Fruit fly (Drosophila melanogaster): ENCODE data around the gene Ork1.

Ork1 gene

DNA sequence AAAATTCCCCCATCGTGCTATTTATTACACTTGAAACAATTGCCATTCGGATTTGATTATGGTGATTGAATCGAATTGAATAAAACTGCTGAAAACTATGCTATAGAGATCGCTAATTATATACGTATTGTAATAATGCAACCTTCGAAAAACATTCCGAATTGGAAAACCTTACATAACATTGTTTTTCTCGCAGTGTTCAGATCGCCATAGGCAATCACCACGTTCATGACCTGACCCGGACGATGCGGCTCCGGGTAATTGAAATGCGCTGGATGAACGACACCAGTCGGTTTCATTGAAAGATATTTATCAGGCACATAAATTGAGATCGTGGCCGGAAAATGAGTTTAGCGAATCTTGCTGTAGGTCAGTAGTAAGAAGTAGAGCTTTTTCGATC lies 8.3 kb downstream of the Ork1 start (continued):
- TF ChIP-seq Pdp1 (GFP tag; optimal IDR thresholded peaks at IDR 0.05) (peak in 1 of 2 experiments; percentile 41), sens-2 (GFP tag; IDR thresholded peaks at IDR 0.05) (no peak), Hr78 (GFP tag; optimal IDR thresholded peaks at IDR 0.05) (peak in 1 of 2 experiments; percentile 1), tx (GFP tag; optimal IDR thresholded peaks at IDR 0.05) (no peak), CG12659 (GFP tag; optimal IDR thresholded peaks at IDR 0.05) (no peak), ci (GFP tag; IDR thresholded peaks at IDR 0.05) (no peak), Oaz (GFP tag; IDR thresholded peaks at IDR 0.05) (no peak), CG9609 (GFP tag; optimal IDR thresholded peaks at IDR 0.05) (peak; percentile 4), unpg (GFP tag; optimal IDR thresholded peaks at IDR 0.05) (peak; percentile 29), ftz-f1 (GFP tag; optimal IDR thresholded peaks at IDR 0.05) (no peak), cato (GFP tag; optimal IDR thresholded peaks at IDR 0.05; ENCODE audit: borderline replicate concordance) (no peak), Xbp1 (GFP tag; optimal IDR thresholded peaks at IDR 0.05) (peak; percentile 19), salm (tag; optimal IDR thresholded peaks at IDR 0.05) (no peak), schlank (tag; optimal IDR thresholded peaks at IDR 0.05) (no peak), row (GFP tag; IDR thresholded peaks at IDR 0.05) (0 out of 3 replicates have a peak, but pooled peaks have one; percentile 28), HmgD (GFP tag; optimal IDR thresholded peaks at IDR 0.05) (no peak), crc (GFP tag; optimal IDR thresholded peaks at IDR 0.05) (no peak), PHDP (tag; optimal IDR thresholded peaks at IDR 0.05) (peak; percentile 12), ATbp (GFP tag; optimal IDR thresholded peaks at IDR 0.05) (no peak), CG12155 (GFP tag; optimal IDR thresholded peaks at IDR 0.05) (no peak), CG31365 (tag; optimal IDR thresholded peaks at IDR 0.05) (no peak), dmrt99B (tag; optimal IDR thresholded peaks at IDR 0.05) (peak; percentile 6), Blimp-1 (GFP tag; optimal IDR thresholded peaks at IDR 0.05) (peak; percentile 25), Ets65A (GFP tag) (peak; percentile 61), CG11247 (GFP tag; IDR thresholded peaks at IDR 0.05) (no peak), CG12391 (tag; optimal IDR thresholded peaks at IDR 0.05) (peak; percentile 26), zfh1 (GFP tag; IDR thresholded peaks at IDR 0.05) (no peak), CG2712 (tag; optimal IDR thresholded peaks at IDR 0.05) (peak; percentile 14), sens (GFP tag) (peak; percentile 59), CG13123 (GFP tag; optimal IDR thresholded peaks at IDR 0.05) (no peak), psq (GFP tag; optimal IDR thresholded peaks at IDR 0.05) (no peak), CG7786 (GFP tag; optimal IDR thresholded peaks at IDR 0.05) (no peak), CG17328 (GFP tag; IDR thresholded peaks at IDR 0.05) (0 out of 2 replicates have a peak, but pooled peaks have one; percentile 33), CG18764 (GFP tag; optimal IDR thresholded peaks at IDR 0.05) (no peak), Jarid2 (GFP tag; optimal IDR thresholded peaks at IDR 0.05) (no peak), Sry-δ (GFP tag; optimal IDR thresholded peaks at IDR 0.05) (no peak), CG11456 (GFP tag; IDR thresholded peaks at IDR 0.05) (no peak), chif (GFP tag; optimal IDR thresholded peaks at IDR 0.05) (peak in 1 of 2 experiments; percentile 0), HmgZ (tag; optimal IDR thresholded peaks at IDR 0.05) (no peak), CG42726 (GFP tag; IDR thresholded peaks at IDR 0.05; ENCODE audit: partially characterized antibody) (no peak), CG12219 (GFP tag; optimal IDR thresholded peaks at IDR 0.05) (no peak), dati (GFP tag; IDR thresholded peaks at IDR 0.05) (no peak), en (GFP tag; optimal IDR thresholded peaks at IDR 0.05) (no peak), CG3407 (GFP tag; optimal IDR thresholded peaks at IDR 0.05) (no peak), phol (tag; optimal IDR thresholded peaks at IDR 0.05) (peak; percentile 17), mam (GFP tag; optimal IDR thresholded peaks at IDR 0.05) (no peak), lab (GFP tag; optimal IDR thresholded peaks at IDR 0.05) (peak; percentile 21), Nf-YC (tag; optimal IDR thresholded peaks at IDR 0.05) (no peak), CG7271 (tag; optimal IDR thresholded peaks at IDR 0.05) (no peak), Sox102F (GFP tag; optimal IDR thresholded peaks at IDR 0.05) (peak; percentile 28), Rfx (GFP tag; IDR thresholded peaks at IDR 0.05) (no peak)

Measured in whole organism, embryonic.